Worm (Caenorhabditis elegans) whole organism, young adult: Measurements from ENCODE around the gene pen-2.

Experiments used
- B0019.2 ChIP-seq: fragments of 200-800 bp; sonication (Bioruptor generic); conservative IDR thresholded peaks from 2 replicates; pipeline ENCODE4 v1.3.6; 2022; ENCODE audit warnings: missing genetic modification reagents, missing genetic modification characterization, missing compliant biosample characterization
- B0035.1 ChIP-seq: sonication (generic microtip); optimal IDR thresholded peaks from 2 replicates; lab custom pipeline; 2016; ENCODE audit warnings: missing genetic modification characterization, mild to moderate bottlenecking, missing compliant biosample characterization, missing genotype, missing genetic modification reagents
- B0336.3 ChIP-seq: fragments of 200-800 bp; sonication (Bioruptor generic); IDR thresholded peaks from 2 replicates; pipeline ENCODE4 v1.3.6; 2022; ENCODE audit warnings: missing genetic modification characterization, missing compliant biosample characterization
- C06A6.2 ChIP-seq: fragments of 200-800 bp; sonication (Bioruptor generic); conservative IDR thresholded peaks from 2 replicates; pipeline ENCODE4 v1.3.6; 2022; ENCODE audit warnings: missing genetic modification characterization, missing compliant biosample characterization
- F10E7.11 ChIP-seq: sonication (generic microtip); optimal IDR thresholded peaks from 2 replicates; lab custom pipeline; 2017; ENCODE audit warnings: mild to moderate bottlenecking, missing genetic modification characterization, moderate library complexity, missing compliant biosample characterization
- F33H1.4 ChIP-seq: fragments of 200-800 bp; sonication (Bioruptor generic); IDR thresholded peaks from 2 replicates; pipeline ENCODE4 v1.3.6; 2022; ENCODE audit warnings: missing genetic modification reagents, missing genetic modification characterization, missing compliant biosample characterization
- Y56A3A.18 ChIP-seq: fragments of 200-800 bp; sonication (Bioruptor generic); IDR thresholded peaks from 2 replicates; pipeline ENCODE4 v1.3.6; 2022; ENCODE audit warnings: missing genetic modification reagents, missing genetic modification characterization, missing compliant biosample characterization
- Y67H2A.10 ChIP-seq: fragments of 200-800 bp; sonication (Bioruptor generic); conservative IDR thresholded peaks from 2 replicates; pipeline ENCODE4 v1.3.6; 2022; ENCODE audit warnings: missing genetic modification reagents, missing genetic modification characterization, missing compliant biosample characterization
- Y79H2A.3 ChIP-seq: fragments of 200-800 bp; sonication (Bioruptor generic); conservative IDR thresholded peaks from 2 replicates; pipeline ENCODE4 v1.3.6; 2022; ENCODE audit warnings: missing genetic modification reagents, missing genetic modification characterization, missing compliant biosample characterization
- akir-1 ChIP-seq: fragments of 200-800 bp; sonication (Bioruptor generic); optimal IDR thresholded peaks from 2 replicates; lab custom pipeline; 2018; ENCODE audit warnings: mild to moderate bottlenecking, missing genetic modification characterization, moderate library complexity, missing compliant biosample characterization
- aptf-3 ChIP-seq: fragments of 200-800 bp; sonication (Bioruptor generic); IDR thresholded peaks from 2 replicates; pipeline ENCODE4 v1.3.6; 2022; ENCODE audit warnings: missing genetic modification characterization, missing compliant biosample characterization
- athp-1 ChIP-seq: sonication (generic microtip); optimal IDR thresholded peaks from 2 replicates; lab custom pipeline; 2017; ENCODE audit warnings: mild to moderate bottlenecking, missing genetic modification characterization, missing compliant biosample characterization
- attf-5 ChIP-seq: fragments of 200-800 bp; sonication (Bioruptor generic); optimal IDR thresholded peaks from 2 replicates; lab custom pipeline; 2018; ENCODE audit warnings: mild to moderate bottlenecking, missing genetic modification characterization, missing compliant biosample characterization
- bed-1 ChIP-seq: fragments of 200-800 bp; sonication (Bioruptor generic); IDR thresholded peaks from 2 replicates; pipeline ENCODE4 v1.3.6; 2022; ENCODE audit warnings: missing genetic modification reagents, missing genetic modification characterization, missing compliant biosample characterization
- ccch-3 ChIP-seq: fragments of 200-800 bp; sonication (Bioruptor generic); optimal IDR thresholded peaks from 2 replicates; lab custom pipeline; 2018; ENCODE audit warnings: mild to moderate bottlenecking, missing genetic modification characterization, missing compliant biosample characterization
- ceh-27 ChIP-seq: fragments of 200-800 bp; sonication (Bioruptor generic); optimal IDR thresholded peaks from 2 replicates; lab custom pipeline; 2018; ENCODE audit warnings: mild to moderate bottlenecking, missing genetic modification characterization, moderate library complexity, missing compliant biosample characterization
- ceh-58 ChIP-seq: fragments of 200-800 bp; sonication (Bioruptor generic); IDR thresholded peaks from 2 replicates; pipeline ENCODE4 v1.3.6; 2022; ENCODE audit warnings: missing genetic modification characterization, missing compliant biosample characterization
- chd-7 ChIP-seq: sonication (generic microtip); optimal IDR thresholded peaks from 2 replicates; lab custom pipeline; 2016; ENCODE audit warnings: mild to moderate bottlenecking, missing genetic modification characterization, moderate library complexity, missing compliant biosample characterization
- dox-1 ChIP-seq: fragments of 200-800 bp; sonication (Bioruptor generic); IDR thresholded peaks from 2 replicates; pipeline ENCODE4 v1.3.6; 2022; ENCODE audit warnings: missing genetic modification reagents, missing genetic modification characterization, missing compliant biosample characterization
- egl-18 ChIP-seq: fragments of 200-800 bp; sonication (Bioruptor generic); IDR thresholded peaks from 2 replicates; pipeline ENCODE4 v1.3.6; 2022; ENCODE audit warnings: missing genetic modification reagents, missing genetic modification characterization, missing compliant biosample characterization
- egl-44 ChIP-seq: fragments of 200-800 bp; sonication (Bioruptor generic); IDR thresholded peaks from 2 replicates; pipeline ENCODE4 v1.3.6; 2022; ENCODE audit warnings: missing genetic modification reagents, missing genetic modification characterization, missing compliant biosample characterization
- ets-4 ChIP-seq: fragments of 200-800 bp; sonication (Bioruptor generic); optimal IDR thresholded peaks from 2 replicates; lab custom pipeline; 2018; ENCODE audit warnings: mild to moderate bottlenecking, missing genetic modification characterization, missing compliant biosample characterization
- him-1 ChIP-seq: sonication (generic microtip); optimal IDR thresholded peaks from 2 replicates; lab custom pipeline; 2016; ENCODE audit warnings: missing genotype, missing genetic modification reagents, missing genetic modification characterization, missing compliant biosample characterization
- hmg-1.2 ChIP-seq: fragments of 200-800 bp; sonication (Bioruptor generic); IDR thresholded peaks from 2 replicates; pipeline ENCODE4 v1.3.6; 2022; ENCODE audit warnings: missing genetic modification reagents, missing genetic modification characterization, missing compliant biosample characterization
- hmg-20 ChIP-seq: fragments of 200-800 bp; sonication (Bioruptor generic); IDR thresholded peaks from 2 replicates; pipeline ENCODE4 v1.3.6; 2022; ENCODE audit warnings: missing genetic modification reagents, missing genetic modification characterization, missing compliant biosample characterization
- hrde-1 ChIP-seq: sonication (generic microtip); optimal IDR thresholded peaks from 2 replicates; lab custom pipeline; 2016; ENCODE audit warnings: missing genetic modification characterization, mild to moderate bottlenecking, missing compliant biosample characterization, moderate library complexity, missing genotype, missing genetic modification reagents, borderline replicate concordance
- hsf-1 ChIP-seq: fragments of 200-800 bp; sonication (Bioruptor generic); IDR thresholded peaks from 2 replicates; pipeline ENCODE4 v1.3.6; 2022; ENCODE audit warnings: missing genetic modification reagents, missing genetic modification characterization, missing compliant biosample characterization
- lag-1 ChIP-seq: fragments of 200-800 bp; sonication (Bioruptor generic); IDR thresholded peaks from 2 replicates; pipeline ENCODE4 v1.3.6; 2022; ENCODE audit warnings: missing genetic modification reagents, missing genetic modification characterization, missing compliant biosample characterization
- lin-26 ChIP-seq: fragments of 200-800 bp; sonication (Bioruptor generic); IDR thresholded peaks from 2 replicates; pipeline ENCODE4 v1.3.6; 2022; ENCODE audit warnings: missing genetic modification reagents, missing genetic modification characterization, missing compliant biosample characterization
- lin-35 ChIP-seq, 3 experiments: fragments of 150-350 bp in 2 of 3; sonication (generic microtip) in 1 of 3; optimal IDR thresholded peaks; 2 replicates each; lab custom pipeline; 2014 to 2018; ENCODE audit warnings: missing biosample characterization in 3 of 3, missing genetic modification characterization in 3 of 3, missing genetic modification reagents in 3 of 3
- lin-54 ChIP-seq: fragments of 200-800 bp; sonication (Bioruptor generic); optimal IDR thresholded peaks from 2 replicates; lab custom pipeline; 2018; ENCODE audit warnings: mild to moderate bottlenecking, missing genetic modification characterization, missing compliant biosample characterization
- madf-8 ChIP-seq: fragments of 200-800 bp; sonication (Bioruptor generic); conservative IDR thresholded peaks from 2 replicates; pipeline ENCODE4 v1.3.6; 2022; ENCODE audit warnings: missing genetic modification reagents, missing genetic modification characterization, missing compliant biosample characterization
- mcd-1 ChIP-seq: fragments of 200-800 bp; sonication (Bioruptor generic); IDR thresholded peaks from 2 replicates; pipeline ENCODE4 v1.3.6; 2022; ENCODE audit warnings: missing genetic modification reagents, missing genetic modification characterization, missing compliant biosample characterization
- mel-28 ChIP-seq: sonication (generic microtip); optimal IDR thresholded peaks from 2 replicates; lab custom pipeline; 2016; ENCODE audit warnings: borderline replicate concordance, mild to moderate bottlenecking, missing genetic modification characterization, missing compliant biosample characterization
- mxl-1 ChIP-seq: sonication (generic microtip); optimal IDR thresholded peaks from 2 replicates; lab custom pipeline; 2016; ENCODE audit warnings: missing genetic modification characterization, missing compliant biosample characterization
- nhr-27 ChIP-seq: fragments of 200-800 bp; sonication (Bioruptor generic); optimal IDR thresholded peaks from 2 replicates; lab custom pipeline; 2018; ENCODE audit warnings: mild to moderate bottlenecking, missing genetic modification characterization, moderate library complexity, missing compliant biosample characterization
- pha-4 ChIP-seq: fragments of 150-350 bp; sonication (generic microtip); optimal IDR thresholded peaks from 2 replicates; lab custom pipeline; 2014; ENCODE audit warnings: missing biosample characterization, missing genetic modification reagents, missing genetic modification characterization
- rcor-1 ChIP-seq: fragments of 200-800 bp; sonication (Bioruptor generic); IDR thresholded peaks from 2 replicates; pipeline ENCODE4 v1.3.6; 2022; ENCODE audit warnings: missing genetic modification reagents, missing genetic modification characterization, missing compliant biosample characterization
- repo-1 ChIP-seq: sonication (generic microtip); optimal IDR thresholded peaks from 2 replicates; lab custom pipeline; 2017; ENCODE audit warnings: mild to moderate bottlenecking, missing genetic modification characterization, missing compliant biosample characterization
- sdz-38 ChIP-seq: sonication (generic microtip); optimal IDR thresholded peaks from 2 replicates; lab custom pipeline; 2016; ENCODE audit warnings: missing genotype, missing genetic modification characterization, missing compliant biosample characterization
- snpc-3.4 ChIP-seq: sonication (generic microtip); optimal IDR thresholded peaks from 2 replicates; lab custom pipeline; 2017; ENCODE audit warnings: missing genetic modification characterization, mild to moderate bottlenecking, missing compliant biosample characterization, antibody characterized with exemption, moderate library complexity, missing genotype, missing genetic modification reagents
- somi-1 ChIP-seq: fragments of 200-800 bp; sonication (Bioruptor generic); optimal IDR thresholded peaks from 2 replicates; lab custom pipeline; 2018; ENCODE audit warnings: mild to moderate bottlenecking, missing genetic modification characterization, missing compliant biosample characterization
- sptf-2 ChIP-seq: fragments of 200-800 bp; sonication (Bioruptor generic); optimal IDR thresholded peaks from 2 replicates; lab custom pipeline; 2018; ENCODE audit warnings: mild to moderate bottlenecking, missing genetic modification characterization, missing compliant biosample characterization
- tlf-1 ChIP-seq: fragments of 200-800 bp; sonication (Bioruptor generic); optimal IDR thresholded peaks from 2 replicates; lab custom pipeline; 2018; ENCODE audit warnings: mild to moderate bottlenecking, missing genetic modification characterization, missing compliant biosample characterization
- unc-62 ChIP-seq: fragments of 150-350 bp; optimal IDR thresholded peaks from 2 replicates; lab custom pipeline; 2014; ENCODE audit warnings: missing biosample characterization, missing genetic modification reagents, missing genetic modification characterization
- zfh-2 ChIP-seq: fragments of 200-800 bp; sonication (Bioruptor generic); conservative IDR thresholded peaks from 2 replicates; pipeline ENCODE4 v1.3.6; 2022; ENCODE audit warnings: missing genetic modification reagents, missing genetic modification characterization, missing compliant biosample characterization
- zim-3 ChIP-seq: sonication (generic microtip); optimal IDR thresholded peaks from 2 replicates; lab custom pipeline; 2017; ENCODE audit warnings: mild to moderate bottlenecking, missing genetic modification characterization, moderate library complexity, missing compliant biosample characterization
- ztf-26 ChIP-seq: sonication (generic microtip); optimal IDR thresholded peaks from 2 replicates; lab custom pipeline; 2017; ENCODE audit warnings: missing genetic modification characterization, missing compliant biosample characterization
- ztf-3 ChIP-seq: fragments of 200-800 bp; sonication (Bioruptor generic); optimal IDR thresholded peaks from 2 replicates; lab custom pipeline; 2018; ENCODE audit warnings: mild to moderate bottlenecking, missing genetic modification characterization, missing compliant biosample characterization

The pen-2 gene

DNA sequence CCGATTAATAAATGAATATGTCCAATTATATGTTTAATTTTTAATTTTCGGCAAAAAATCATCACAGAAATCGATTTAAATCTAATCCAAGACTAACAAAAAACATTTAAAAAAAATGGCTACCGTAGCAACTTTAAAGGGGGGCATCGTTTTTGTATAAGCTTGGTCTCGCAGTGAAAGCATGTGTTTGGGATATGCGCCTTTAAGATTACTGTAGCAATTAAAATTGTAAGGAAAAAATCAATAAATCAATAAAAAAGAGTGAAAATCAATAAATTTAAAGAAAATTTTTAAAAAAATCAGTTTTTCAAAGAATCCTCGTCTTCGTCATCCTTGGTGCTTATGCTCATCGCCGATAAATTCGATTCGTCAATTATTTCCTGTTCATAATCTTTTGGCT, 1.0 kb downstream of the pen-2 start (continued):
- TF ChIP-seq snpc-3.4 (tag; lab: Kevin White, UChicago) (peak; percentile 17), lag-1 (GFP tag; lab: Robert Waterston, UW) (no peak), attf-5 (GFP tag; lab: Kevin White, UChicago) (no peak), Y67H2A.10 (no peak), hrde-1 (tag; lab: Kevin White, UChicago) (no peak), lin-54 (GFP tag; lab: Kevin White, UChicago) (peak; percentile 62), him-1 (tag; lab: Kevin White, UChicago) (peak; percentile 17), nhr-27 (tag; lab: Kevin White, UChicago) (no peak), madf-8 (peak; percentile 87), mxl-1 (tag; lab: Kevin White, UChicago) (no peak), mcd-1 (GFP tag; lab: Robert Waterston, UW) (no peak), somi-1 (GFP tag; lab: Kevin White, UChicago) (no peak), akir-1 (GFP tag; lab: Kevin White, UChicago) (no peak), B0035.1 (tag; lab: Kevin White, UChicago) (no peak), lin-26 (GFP tag; lab: Robert Waterston, UW) (no peak), hmg-1.2 (GFP tag; lab: Robert Waterston, UW) (peak; percentile 27; the same call in 1 of the 2 replicates), ceh-58 (no peak), Y79H2A.3 (GFP tag; lab: Robert Waterston, UW) (no peak), mel-28 (tag; lab: Kevin White, UChicago) (no peak), F10E7.11 (tag; lab: Kevin White, UChicago) (no peak), athp-1 (tag; lab: Kevin White, UChicago) (no peak), Y56A3A.18 (GFP tag; lab: Robert Waterston, UW) (no peak), B0019.2 (no peak), egl-18 (GFP tag; lab: Robert Waterston, UW) (no peak), sptf-2 (GFP tag; lab: Kevin White, UChicago) (no peak), tlf-1 (GFP tag; lab: Kevin White, UChicago) (no peak), pha-4 (tag; lab: Kevin White, UChicago) (no peak), F33H1.4 (GFP tag; lab: Robert Waterston, UW) (peak; percentile 95), rcor-1 (GFP tag; lab: Robert Waterston, UW) (no peak), chd-7 (tag; lab: Kevin White, UChicago) (no peak), egl-44 (GFP tag; lab: Robert Waterston, UW) (no peak), repo-1 (tag; lab: Kevin White, UChicago) (no peak), C06A6.2 (GFP tag; lab: Robert Waterston, UW) (no peak), ztf-26 (tag; lab: Kevin White, UChicago) (no peak), ceh-27 (GFP tag; lab: Kevin White, UChicago) (no peak), zfh-2 (GFP tag; lab: Robert Waterston, UW) (no peak), lin-35 (GFP tag; optimal IDR thresholded peaks at IDR 0.05; lab: Kevin White, UChicago) (no peak), B0336.3 (GFP tag; lab: Robert Waterston, UW) (peak; percentile 34), bed-1 (GFP tag; lab: Robert Waterston, UW) (no peak), hsf-1 (no peak), aptf-3 (GFP tag; lab: Robert Waterston, UW) (no peak), unc-62 (no peak), zim-3 (tag; lab: Kevin White, UChicago) (no peak), hmg-20 (no peak), ccch-3 (GFP tag; lab: Kevin White, UChicago) (no peak), ets-4 (GFP tag; lab: Kevin White, UChicago) (no peak), ztf-3 (GFP tag; lab: Kevin White, UChicago) (no peak), dox-1 (peak; percentile 50; the same call in 1 of the 2 replicates), sdz-38 (tag; lab: Kevin White, UChicago) (no peak)
